Worm (Caenorhabditis elegans) whole organism, early embryonic: ENCODE measurements around the gene cogc-8.

Experiments
- ama-1 ChIP-seq: fragments of 150-350 bp; optimal IDR thresholded peaks from 2 replicates; lab custom pipeline; 2014
- ceh-13 ChIP-seq: fragments of 200-800 bp; sonication (Bioruptor generic); optimal IDR thresholded peaks from 2 replicates; lab custom pipeline; 2018; ENCODE audit warnings: mild to moderate bottlenecking, missing genetic modification characterization, missing compliant biosample characterization
- ceh-36 ChIP-seq: sonication (generic microtip); optimal IDR thresholded peaks from 2 replicates; lab custom pipeline; 2016; ENCODE audit warnings: missing genetic modification characterization, inconsistent platforms, missing compliant biosample characterization
- hmbx-1 ChIP-seq: sonication (generic microtip); optimal IDR thresholded peaks from 2 replicates; lab custom pipeline; 2016; ENCODE audit warnings: mild to moderate bottlenecking, missing genetic modification characterization, missing compliant biosample characterization
- hnd-1 ChIP-seq: sonication (generic microtip); optimal IDR thresholded peaks from 2 replicates; lab custom pipeline; 2016; ENCODE audit warnings: missing genetic modification characterization, missing compliant biosample characterization

- TF ChIP-seq ama-1 (no peak), hmbx-1 (tag; lab: Kevin White, UChicago) (no peak), ceh-13 (GFP tag; lab: Kevin White, UChicago) (no peak), ceh-36 (no peak), hnd-1 (tag; lab: Kevin White, UChicago) (no peak)
Observed at ce11 chrIV:202921-203652, 37.2 kb upstream of the cogc-8 start, which contains the start of gene gfrp-1.
